Worm (Caenorhabditis elegans): Measurements from ENCODE around the gene K05F1.1.

The K05F1.1 gene

ce11 chrII:5779866-5780265 lies 21.3 kb upstream of the K05F1.1 start:
- TF ChIP-seq nhr-129 (tag; optimal IDR thresholded peaks at IDR 0.05), result peak; percentile 56
- TF ChIP-seq ceh-16 (tag; optimal IDR thresholded peaks at IDR 0.05), result no peak
- TF ChIP-seq nhr-237 (tag; optimal IDR thresholded peaks at IDR 0.05), result no peak
- TF ChIP-seq egl-27 (tag; optimal IDR thresholded peaks at IDR 0.05), result no peak
- no peak for TF ChIP-seq mbf-1 (tag; optimal IDR thresholded peaks at IDR 0.05)
- TF ChIP-seq aly-2 (tag; optimal IDR thresholded peaks at IDR 0.05), result no peak
- TF ChIP-seq Y55F3AM.14 (GFP tag; optimal IDR thresholded peaks at IDR 0.05), result no peak
- TF ChIP-seq sma-9 (GFP tag; optimal IDR thresholded peaks at IDR 0.05), result peak; percentile 31
- TF ChIP-seq sma-9 (tag; optimal IDR thresholded peaks at IDR 0.05), result no peak
- peak in 1 of 2 experiments; percentile 50 for TF ChIP-seq lsy-2 (tag; optimal IDR thresholded peaks at IDR 0.05)
- no peak for TF ChIP-seq sma-3 (GFP tag; optimal IDR thresholded peaks at IDR 0.05)
- no peak for TF ChIP-seq dmd-4 (tag; optimal IDR thresholded peaks at IDR 0.05)
- TF ChIP-seq blmp-1 (tag; optimal IDR thresholded peaks at IDR 0.05; ENCODE audit: insufficient read depth), result no peak
- TF ChIP-seq mdl-1 (tag; optimal IDR thresholded peaks at IDR 0.05), result no peak
- no peak for TF ChIP-seq lin-11 (tag; optimal IDR thresholded peaks at IDR 0.05)
- TF ChIP-seq nhr-77 (tag; optimal IDR thresholded peaks at IDR 0.05), result no peak
- TF ChIP-seq alr-1 (tag; optimal IDR thresholded peaks at IDR 0.05), result no peak
- TF ChIP-seq nhr-10 (tag; optimal IDR thresholded peaks at IDR 0.05), result no peak
- TF ChIP-seq gmeb-1 (tag; optimal IDR thresholded peaks at IDR 0.05), result no peak
- peak; percentile 74 for TF ChIP-seq zag-1 (tag; optimal IDR thresholded peaks at IDR 0.05)
- TF ChIP-seq nhr-25 (tag; optimal IDR thresholded peaks at IDR 0.05), result no peak
- TF ChIP-seq ztf-1 (GFP tag; conservative IDR thresholded peaks at IDR 0.05), result no peak
- no peak for TF ChIP-seq skn-1 (tag; optimal IDR thresholded peaks at IDR 0.05)
- no peak for TF ChIP-seq elt-1 (tag; optimal IDR thresholded peaks at IDR 0.05)
- peak; percentile 60 for TF ChIP-seq unc-55 (GFP tag; optimal IDR thresholded peaks at IDR 0.05)
- TF ChIP-seq nhr-23 (tag; optimal IDR thresholded peaks at IDR 0.05), result no peak
- TF ChIP-seq mab-5 (tag; optimal IDR thresholded peaks at IDR 0.05), result no peak
- no peak for TF ChIP-seq nhr-21 (tag; optimal IDR thresholded peaks at IDR 0.05)
- no peak for TF ChIP-seq lin-13 (GFP tag; optimal IDR thresholded peaks at IDR 0.05)
- TF ChIP-seq ztf-11 (tag; optimal IDR thresholded peaks at IDR 0.05), result no peak
- peak; percentile 1 for TF ChIP-seq fos-1 (tag; optimal IDR thresholded peaks at IDR 0.05)
- peak; percentile 48 for TF ChIP-seq F13H6.1 (tag; optimal IDR thresholded peaks at IDR 0.05)
- TF ChIP-seq ama-1 (optimal IDR thresholded peaks at IDR 0.05), result no peak
- TF ChIP-seq C34F6.9 (tag; optimal IDR thresholded peaks at IDR 0.05), result peak; percentile 57
- TF ChIP-seq elt-3 (tag; optimal IDR thresholded peaks at IDR 0.05), result no peak

- peak; percentile 59 for TF ChIP-seq nhr-129 (tag; optimal IDR thresholded peaks at IDR 0.05)
- no peak for TF ChIP-seq ztf-1 (GFP tag; conservative IDR thresholded peaks at IDR 0.05)
- peak; percentile 70 for TF ChIP-seq Y55F3AM.14 (GFP tag; optimal IDR thresholded peaks at IDR 0.05)
- no peak for TF ChIP-seq skn-1 (tag; optimal IDR thresholded peaks at IDR 0.05)
- no peak for TF ChIP-seq nhr-6 (tag; optimal IDR thresholded peaks at IDR 0.05)
- TF ChIP-seq ztf-4 (tag; optimal IDR thresholded peaks at IDR 0.05), result no peak
- TF ChIP-seq mab-5 (tag; optimal IDR thresholded peaks at IDR 0.05), result no peak
- TF ChIP-seq alr-1 (tag; optimal IDR thresholded peaks at IDR 0.05), result no peak
- TF ChIP-seq nhr-12 (tag; optimal IDR thresholded peaks at IDR 0.05), result no peak
- TF ChIP-seq snpc-4 (tag; optimal IDR thresholded peaks at IDR 0.05), result no peak
- TF ChIP-seq zag-1 (tag; optimal IDR thresholded peaks at IDR 0.05), result no peak
- no peak for TF ChIP-seq aly-2 (tag; optimal IDR thresholded peaks at IDR 0.05)
- TF ChIP-seq ztf-11 (tag; optimal IDR thresholded peaks at IDR 0.05), result no peak
- peak; percentile 48 for TF ChIP-seq lin-11 (tag; optimal IDR thresholded peaks at IDR 0.05)
- no peak for TF ChIP-seq nhr-10 (tag; optimal IDR thresholded peaks at IDR 0.05)
- TF ChIP-seq lin-13 (GFP tag; optimal IDR thresholded peaks at IDR 0.05), result peak; percentile 70
- TF ChIP-seq fos-1 (tag; optimal IDR thresholded peaks at IDR 0.05), result peak; percentile 29
- peak; percentile 63 for TF ChIP-seq sma-3 (GFP tag; optimal IDR thresholded peaks at IDR 0.05)
- no peak for TF ChIP-seq elt-3 (tag; optimal IDR thresholded peaks at IDR 0.05)
- TF ChIP-seq unc-55 (GFP tag; optimal IDR thresholded peaks at IDR 0.05), result peak; percentile 10
- no peak for TF ChIP-seq unc-39 (tag; optimal IDR thresholded peaks at IDR 0.05)
- TF ChIP-seq lsy-2 (tag; optimal IDR thresholded peaks at IDR 0.05), result peak; percentile 28 to 50
- no peak for TF ChIP-seq dmd-4 (tag; optimal IDR thresholded peaks at IDR 0.05)
- no peak for TF ChIP-seq nhr-11 (tag; optimal IDR thresholded peaks at IDR 0.05)
- no peak for TF ChIP-seq lin-39 (tag; optimal IDR thresholded peaks at IDR 0.05)
- peak; percentile 26 for TF ChIP-seq sem-4 (tag; optimal IDR thresholded peaks at IDR 0.05)
- TF ChIP-seq ceh-16 (tag; optimal IDR thresholded peaks at IDR 0.05), result no peak
- TF ChIP-seq blmp-1 (tag; optimal IDR thresholded peaks at IDR 0.05; ENCODE audit: insufficient read depth), result no peak
- no peak for TF ChIP-seq R02D3.7 (tag; optimal IDR thresholded peaks at IDR 0.05)
- peak; percentile 21 for TF ChIP-seq C34F6.9 (tag; optimal IDR thresholded peaks at IDR 0.05)
- TF ChIP-seq mdl-1 (tag; optimal IDR thresholded peaks at IDR 0.05), result no peak
- peak; percentile 62 for TF ChIP-seq sma-9 (GFP tag; optimal IDR thresholded peaks at IDR 0.05)
- no peak for TF ChIP-seq sma-9 (tag; optimal IDR thresholded peaks at IDR 0.05)
- TF ChIP-seq unc-62 (GFP tag; optimal IDR thresholded peaks at IDR 0.05), result no peak
- TF ChIP-seq elt-1 (tag; optimal IDR thresholded peaks at IDR 0.05), result no peak
- TF ChIP-seq F13H6.1 (tag; optimal IDR thresholded peaks at IDR 0.05), result peak; percentile 68
- TF ChIP-seq peb-1 (tag; optimal IDR thresholded peaks at IDR 0.05), result no peak
- TF ChIP-seq ceh-82 (tag; optimal IDR thresholded peaks at IDR 0.05), result no peak
- peak; percentile 63 for TF ChIP-seq crh-2 (tag; optimal IDR thresholded peaks at IDR 0.05)
Measured at ce11 chrII:5781935-5782921, 19.0 kb upstream of the K05F1.1 start, which contains the start of gene K05F1.6. Gene K05F1.6 (plus strand): TSS chrII:5782520.

Measured in whole organism, L2 larva.